Fruit fly (Drosophila melanogaster): Measurements from ENCODE around the gene CG13364.
A peak's percentile ranks its signal among the peaks of the same experiment; 100 is the strongest.

DNA sequence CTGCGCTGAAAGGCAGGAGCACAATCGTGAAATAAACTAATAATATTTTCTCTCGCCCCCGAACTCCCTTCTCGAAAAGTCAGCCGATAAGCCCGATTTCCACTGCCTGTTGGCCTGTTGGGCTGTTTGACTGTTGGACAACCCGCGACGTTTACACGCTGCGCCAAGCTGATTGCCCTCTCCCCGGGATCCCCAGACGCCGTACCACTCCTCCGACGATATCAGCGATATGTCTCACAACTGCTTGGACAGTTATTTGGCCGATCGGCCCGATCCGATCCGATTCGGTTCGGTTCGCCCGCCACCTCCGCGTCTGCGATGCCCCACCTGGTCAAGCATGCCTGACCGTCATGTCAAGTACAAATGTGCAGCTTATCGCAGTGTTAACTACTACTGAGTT lies 25.3 kb downstream of the CG13364 start:
- TF ChIP-seq Hr83 (GFP tag; optimal IDR thresholded peaks at IDR 0.05; ENCODE audit: poor library complexity, severe bottlenecking) = no peak
- no peak for TF ChIP-seq Dif (GFP tag; optimal IDR thresholded peaks at IDR 0.05; ENCODE audit: partially characterized antibody)
- TF ChIP-seq tai (GFP tag; optimal IDR thresholded peaks at IDR 0.05) = no peak
- no peak for TF ChIP-seq br (GFP tag; optimal IDR thresholded peaks at IDR 0.05)
- TF ChIP-seq dl (GFP tag; optimal IDR thresholded peaks at IDR 0.05; ENCODE audit: insufficient read depth in 1 of 2, partially characterized antibody in 2 of 2) = no peak
- peak; percentile 21 for TF ChIP-seq h (GFP tag; optimal IDR thresholded peaks at IDR 0.05)
- TF ChIP-seq brk (GFP tag; optimal IDR thresholded peaks at IDR 0.05) = no peak
- TF ChIP-seq Myc (optimal IDR thresholded peaks at IDR 0.05) = no peak
- no peak for TF ChIP-seq OdsH (GFP tag; optimal IDR thresholded peaks at IDR 0.05)
- TF ChIP-seq GATAd (GFP tag; optimal IDR thresholded peaks at IDR 0.05) = no peak
- no peak for TF ChIP-seq sage (GFP tag; optimal IDR thresholded peaks at IDR 0.05)
- no peak for TF ChIP-seq Abd-B (GFP tag; optimal IDR thresholded peaks at IDR 0.05)
- peak; percentile 18 for TF ChIP-seq Jra (GFP tag; optimal IDR thresholded peaks at IDR 0.05)
